Fruit fly (Drosophila melanogaster) whole organism, embryonic: ENCODE measurements around the gene PH4alphaNE2.
A peak's percentile ranks its signal among the peaks of the same experiment; 100 is the strongest.

ENCODE experiments used
- CG10366 ChIP-seq: fragments of 200-800 bp; sonication (Bioruptor generic); IDR thresholded peaks from 2 replicates; pipeline ENCODE4 v1.3.6; 2022; ENCODE audit warnings: missing biosample characterization, missing genetic modification characterization
- CG10979 ChIP-seq: fragments of 200-800 bp; sonication (Bioruptor generic); optimal IDR thresholded peaks from 2 replicates; lab custom pipeline; 2018; ENCODE audit warnings: missing biosample characterization, mild to moderate bottlenecking, missing genetic modification characterization, moderate library complexity
- CG12744 ChIP-seq: fragments of 200-800 bp; sonication (Bioruptor generic); optimal IDR thresholded peaks from 2 replicates; lab custom pipeline; 2016; ENCODE audit warnings: missing biosample characterization, missing genetic modification characterization
- CG13123 ChIP-seq: fragments of 200-800 bp; sonication (Bioruptor generic); optimal IDR thresholded peaks from 2 replicates; lab custom pipeline; 2016; ENCODE audit warnings: missing biosample characterization, missing genetic modification characterization
- CG16813 ChIP-seq: fragments of 200-800 bp; sonication (Bioruptor generic); IDR thresholded peaks from 3 replicates; pipeline ENCODE4 v1.3.6; 2022; ENCODE audit warnings: missing biosample characterization, missing genetic modification characterization; ENCODE audit not compliant: partially characterized antibody
- CG17361 ChIP-seq: fragments of 200-800 bp; sonication (Bioruptor generic); IDR thresholded peaks from 3 replicates; pipeline ENCODE4 v1.3.6; 2022; ENCODE audit warnings: missing biosample characterization, missing genetic modification characterization
- CG18619 ChIP-seq: fragments of 200-800 bp; sonication (Bioruptor generic); optimal IDR thresholded peaks from 3 replicates; lab custom pipeline; 2017; ENCODE audit warnings: missing biosample characterization, mild to moderate bottlenecking, missing genetic modification characterization
- CG2120 ChIP-seq: fragments of 200-800 bp; sonication (Bioruptor generic); optimal IDR thresholded peaks from 3 replicates; lab custom pipeline; 2016; ENCODE audit warnings: missing biosample characterization, missing genetic modification characterization
- CG2678 ChIP-seq: fragments of 200-800 bp; sonication (Bioruptor generic); optimal IDR thresholded peaks from 3 replicates; lab custom pipeline; 2019; ENCODE audit warnings: missing biosample characterization, mild to moderate bottlenecking, missing genetic modification characterization, moderate library complexity
- CG2712 ChIP-seq: fragments of 200-800 bp; optimal IDR thresholded peaks from 3 replicates; lab custom pipeline; 2019; ENCODE audit warnings: missing biosample characterization, mild to moderate bottlenecking, missing genetic modification characterization, moderate library complexity
- CG32532 ChIP-seq: fragments of 200-800 bp; sonication (Bioruptor generic); IDR thresholded peaks from 2 replicates; pipeline ENCODE4 v1.3.6; 2022; ENCODE audit warnings: missing biosample characterization, missing genetic modification characterization
- CG33557 ChIP-seq: fragments of 200-800 bp; sonication (Bioruptor generic); optimal IDR thresholded peaks from 2 replicates; lab custom pipeline; 2019; ENCODE audit warnings: missing biosample characterization, mild to moderate bottlenecking, missing genetic modification characterization, moderate library complexity
- CG3838 ChIP-seq: fragments of 200-800 bp; sonication (Bioruptor generic); optimal IDR thresholded peaks from 3 replicates; lab custom pipeline; 2016; ENCODE audit warnings: missing biosample characterization, missing genetic modification characterization
- CG4617 ChIP-seq: fragments of 200-800 bp; sonication (Bioruptor generic); optimal IDR thresholded peaks from 3 replicates; lab custom pipeline; 2016; ENCODE audit warnings: missing biosample characterization, missing genetic modification characterization, borderline replicate concordance
- CG4820 ChIP-seq: fragments of 200-800 bp; sonication (Bioruptor generic); optimal IDR thresholded peaks from 3 replicates; lab custom pipeline; 2016; ENCODE audit warnings: missing biosample characterization, missing genetic modification characterization
- CG5953 ChIP-seq: fragments of 200-800 bp; sonication (Bioruptor generic); IDR thresholded peaks from 2 replicates; pipeline ENCODE4 v1.3.6; 2022; ENCODE audit warnings: missing biosample characterization, missing genetic modification characterization
- CG6254 ChIP-seq: fragments of 200-800 bp; sonication (Bioruptor generic); optimal IDR thresholded peaks from 3 replicates; lab custom pipeline; 2017; ENCODE audit warnings: mild to moderate bottlenecking, missing biosample characterization, missing genetic modification reagents, missing genetic modification characterization
- CG6272 ChIP-seq: fragments of 200-800 bp; sonication (Bioruptor generic); IDR thresholded peaks from 2 replicates; pipeline ENCODE4 v1.3.6; 2022; ENCODE audit warnings: missing biosample characterization, missing genetic modification characterization
- CG6791 ChIP-seq: fragments of 200-800 bp; sonication (Bioruptor generic); IDR thresholded peaks from 3 replicates; pipeline ENCODE4 v1.3.6; 2022; ENCODE audit warnings: missing biosample characterization, missing genetic modification characterization; ENCODE audit not compliant: partially characterized antibody
- CG7987 ChIP-seq: fragments of 200-800 bp; sonication (Bioruptor generic); optimal IDR thresholded peaks from 2 replicates; lab custom pipeline; 2018; ENCODE audit warnings: missing biosample characterization, mild to moderate bottlenecking, missing genetic modification characterization, moderate library complexity
- Drgx ChIP-seq: fragments of 200-800 bp; sonication (Bioruptor generic); IDR thresholded peaks from 2 replicates; pipeline ENCODE4 v1.3.6; 2022; ENCODE audit warnings: missing biosample characterization, missing genetic modification characterization
- Gug ChIP-seq: fragments of 200-800 bp; sonication (Bioruptor generic); IDR thresholded peaks from 4 replicates; pipeline ENCODE4 v1.3.6; 2022; ENCODE audit warnings: missing biosample characterization, missing genetic modification characterization
- Hand ChIP-seq: fragments of 200-800 bp; sonication (Bioruptor generic); optimal IDR thresholded peaks from 2 replicates; lab custom pipeline; 2017; ENCODE audit warnings: mild to moderate bottlenecking, missing biosample characterization, missing genetic modification reagents, missing genetic modification characterization
- HmgD ChIP-seq: fragments of 200-800 bp; sonication (Bioruptor generic); optimal IDR thresholded peaks from 3 replicates; lab custom pipeline; 2016; ENCODE audit warnings: missing biosample characterization, missing genetic modification characterization
- Hmx ChIP-seq: fragments of 200-800 bp; sonication (Bioruptor generic); optimal IDR thresholded peaks from 2 replicates; lab custom pipeline; 2016; ENCODE audit warnings: missing biosample characterization, missing genetic modification characterization
- Mad ChIP-seq: fragments of 200-800 bp; sonication (Bioruptor generic); optimal IDR thresholded peaks from 2 replicates; lab custom pipeline; 2016; ENCODE audit warnings: missing biosample characterization, missing genetic modification characterization
- Oli ChIP-seq: fragments of 200-800 bp; sonication (Bioruptor generic); optimal IDR thresholded peaks from 2 replicates; lab custom pipeline; 2018; ENCODE audit warnings: missing biosample characterization, mild to moderate bottlenecking, missing genetic modification characterization, moderate library complexity
- Six4 ChIP-seq: fragments of 200-800 bp; sonication (Bioruptor generic); optimal IDR thresholded peaks from 2 replicates; lab custom pipeline; 2016; ENCODE audit warnings: missing biosample characterization, missing genetic modification characterization
- Sry-β ChIP-seq: fragments of 200-800 bp; sonication (Bioruptor generic); optimal IDR thresholded peaks from 2 replicates; lab custom pipeline; 2018; ENCODE audit warnings: missing biosample characterization, mild to moderate bottlenecking, missing genetic modification characterization, moderate library complexity
- TFAM ChIP-seq: fragments of 200-800 bp; sonication (Bioruptor generic); optimal IDR thresholded peaks from 2 replicates; lab custom pipeline; 2017; ENCODE audit warnings: missing biosample characterization, missing genetic modification characterization, inconsistent platforms
- Xbp1 ChIP-seq: fragments of 200-800 bp; sonication (Bioruptor generic); optimal IDR thresholded peaks from 3 replicates; lab custom pipeline; 2016; ENCODE audit warnings: missing biosample characterization, mild to moderate bottlenecking, missing genetic modification characterization
- br ChIP-seq: fragments of >200 bp; optimal IDR thresholded peaks from 2 replicates; lab custom pipeline; 2017
- cg ChIP-seq: fragments of 200-800 bp; sonication (Bioruptor generic); optimal IDR thresholded peaks from 3 replicates; lab custom pipeline; 2019; ENCODE audit warnings: missing biosample characterization, mild to moderate bottlenecking, missing genetic modification characterization, moderate library complexity
- crol ChIP-seq: fragments of 200-800 bp; sonication (Bioruptor generic); IDR thresholded peaks from 2 replicates; pipeline ENCODE4 v1.3.6; 2022; ENCODE audit warnings: missing biosample characterization, missing genetic modification characterization
- da ChIP-seq: fragments of 200-800 bp; sonication (Bioruptor generic); optimal IDR thresholded peaks from 2 replicates; lab custom pipeline; 2016; ENCODE audit warnings: missing biosample characterization, missing genetic modification characterization
- dmrt99B ChIP-seq: fragments of 200-800 bp; sonication (Bioruptor generic); optimal IDR thresholded peaks from 2 replicates; lab custom pipeline; 2018; ENCODE audit warnings: missing biosample characterization, mild to moderate bottlenecking, missing genetic modification characterization, moderate library complexity
- eve ChIP-seq, 2 experiments: fragments of >200 bp; optimal IDR thresholded peaks; 2 replicates each; lab custom pipeline; 2017; ENCODE audit warnings: missing biosample characterization in 2 of 2, missing genetic modification characterization in 2 of 2
- inv ChIP-seq: fragments of 200-800 bp; sonication (Bioruptor generic); IDR thresholded peaks from 2 replicates; pipeline ENCODE4 v1.3.6; 2022; ENCODE audit warnings: missing biosample characterization, missing genetic modification characterization; ENCODE audit not compliant: partially characterized antibody
- kah ChIP-seq: fragments of 200-800 bp; sonication (Bioruptor generic); optimal IDR thresholded peaks from 2 replicates; lab custom pipeline; 2018; ENCODE audit warnings: missing biosample characterization, mild to moderate bottlenecking, missing genetic modification characterization
- odd ChIP-seq: fragments of 200-800 bp; sonication (Bioruptor generic); optimal IDR thresholded peaks from 2 replicates; lab custom pipeline; 2017; ENCODE audit warnings: missing biosample characterization, mild to moderate bottlenecking, missing genetic modification characterization
- phol ChIP-seq: fragments of 200-800 bp; sonication (Bioruptor generic); optimal IDR thresholded peaks from 3 replicates; lab custom pipeline; 2018; ENCODE audit warnings: missing biosample characterization, mild to moderate bottlenecking, missing genetic modification characterization, moderate library complexity
- ranshi ChIP-seq: fragments of 200-800 bp; sonication (Bioruptor generic); IDR thresholded peaks from 2 replicates; pipeline ENCODE4 v1.3.6; 2022; ENCODE audit warnings: missing biosample characterization, missing genetic modification characterization
- schlank ChIP-seq: fragments of 200-800 bp; sonication (Bioruptor generic); optimal IDR thresholded peaks from 2 replicates; lab custom pipeline; 2018; ENCODE audit warnings: missing biosample characterization, mild to moderate bottlenecking, missing genetic modification characterization
- sisA ChIP-seq: fragments of 200-800 bp; sonication (Bioruptor generic); IDR thresholded peaks from 2 replicates; pipeline ENCODE4 v1.3.6; 2022; ENCODE audit warnings: missing biosample characterization, missing genetic modification characterization
- ssp ChIP-seq: fragments of 200-800 bp; sonication (Bioruptor generic); IDR thresholded peaks from 2 replicates; pipeline ENCODE4 v1.3.6; 2022; ENCODE audit warnings: missing biosample characterization, missing genetic modification characterization
- trem ChIP-seq: fragments of 200-800 bp; optimal IDR thresholded peaks from 3 replicates; lab custom pipeline; 2019; ENCODE audit warnings: missing biosample characterization, mild to moderate bottlenecking, missing genetic modification characterization, moderate library complexity
- unc-4 ChIP-seq: fragments of 200-800 bp; sonication (Bioruptor generic); IDR thresholded peaks from 2 replicates; pipeline ENCODE4 v1.3.6; 2022; ENCODE audit warnings: missing biosample characterization, missing genetic modification characterization; ENCODE audit not compliant: partially characterized antibody
- unpg ChIP-seq: fragments of 200-800 bp; sonication (Bioruptor generic); optimal IDR thresholded peaks from 3 replicates; lab custom pipeline; 2018; ENCODE audit warnings: missing biosample characterization, mild to moderate bottlenecking, missing genetic modification characterization, moderate library complexity
- yki ChIP-seq: fragments of >200 bp; optimal IDR thresholded peaks from 3 replicates; lab custom pipeline; 2018
- zen2 ChIP-seq: fragments of 200-800 bp; sonication (Bioruptor generic); IDR thresholded peaks from 3 replicates; pipeline ENCODE4 v1.3.6; 2022; ENCODE audit warnings: missing biosample characterization, missing genetic modification characterization; ENCODE audit not compliant: partially characterized antibody
- zf30C ChIP-seq: fragments of 200-800 bp; sonication (Bioruptor generic); optimal IDR thresholded peaks from 3 replicates; lab custom pipeline; 2018; ENCODE audit warnings: missing biosample characterization, mild to moderate bottlenecking, missing genetic modification characterization

Gene PH4alphaNE2

dm6 chr3R:30531129-30531708 is 19.2 kb upstream of the PH4alphaNE2 start (continued):
- TF ChIP-seq Oli (tag; lab: Kevin White, UChicago): peak; percentile 10
- no peak for TF ChIP-seq CG10366 (GFP tag; lab: Robert Waterston, UW)
- no peak for TF ChIP-seq ssp
- no peak for TF ChIP-seq CG6791 (GFP tag; lab: Robert Waterston, UW)
- TF ChIP-seq CG2678 (tag; lab: Kevin White, UChicago): peak; percentile 47
- no peak for TF ChIP-seq eve (GFP tag; optimal IDR thresholded peaks at IDR 0.05; lab: Kevin White, UChicago)
- 0 out of 2 replicates have a peak, but pooled peaks have one; percentile 26 for TF ChIP-seq Drgx (GFP tag; lab: Robert Waterston, UW)
- no peak for TF ChIP-seq CG6272
- TF ChIP-seq CG2120 (GFP tag; lab: Kevin White, UChicago): no peak
- no peak for TF ChIP-seq CG13123
- TF ChIP-seq HmgD (GFP tag; lab: Kevin White, UChicago): no peak
- no peak for TF ChIP-seq Six4
- TF ChIP-seq unc-4 (GFP tag; lab: Robert Waterston, UW): no peak
- TF ChIP-seq CG18619 (GFP tag; lab: Kevin White, UChicago): no peak
- TF ChIP-seq Mad (GFP tag; lab: Kevin White, UChicago): no peak
- no peak for TF ChIP-seq schlank (tag; lab: Kevin White, UChicago)
- TF ChIP-seq zen2 (GFP tag; lab: Robert Waterston, UW): no peak
- no peak for TF ChIP-seq Sry-β (GFP tag; lab: Kevin White, UChicago)
- no peak for TF ChIP-seq CG12744 (GFP tag; lab: Kevin White, UChicago)
- peak; percentile 42 for TF ChIP-seq CG2712 (tag; lab: Kevin White, UChicago)
- no peak for TF ChIP-seq Hand (GFP tag; lab: Kevin White, UChicago)
- TF ChIP-seq yki (lab: Kevin White, UChicago): no peak
- TF ChIP-seq unpg (GFP tag; lab: Kevin White, UChicago): no peak
- no peak for TF ChIP-seq crol (GFP tag; lab: Robert Waterston, UW)
- TF ChIP-seq TFAM (GFP tag; lab: Kevin White, UChicago): no peak
- peak; percentile 9 for TF ChIP-seq Xbp1
- TF ChIP-seq zf30C (GFP tag; lab: Kevin White, UChicago): no peak
- no peak for TF ChIP-seq CG33557 (GFP tag; lab: Kevin White, UChicago)
- TF ChIP-seq CG4617 (GFP tag; lab: Kevin White, UChicago): no peak
- peak; percentile 18 for TF ChIP-seq CG10979 (tag; lab: Kevin White, UChicago)
- TF ChIP-seq da: no peak
- no peak for TF ChIP-seq inv
- peak; percentile 40 for TF ChIP-seq phol (tag; lab: Kevin White, UChicago)
- TF ChIP-seq Gug: no peak
- peak; percentile 9 for TF ChIP-seq CG6254 (GFP tag; lab: Kevin White, UChicago)
- no peak for TF ChIP-seq kah (GFP tag; lab: Kevin White, UChicago)
- peak; percentile 50 for TF ChIP-seq dmrt99B (tag; lab: Kevin White, UChicago)
- TF ChIP-seq CG7987 (GFP tag; lab: Kevin White, UChicago): no peak
- no peak for TF ChIP-seq odd (GFP tag; lab: Kevin White, UChicago)
- TF ChIP-seq CG4820 (GFP tag; lab: Kevin White, UChicago): no peak
- TF ChIP-seq trem (tag; lab: Kevin White, UChicago): no peak
- no peak for TF ChIP-seq CG3838
- TF ChIP-seq ranshi (GFP tag; lab: Robert Waterston, UW): no peak
- no peak for TF ChIP-seq CG16813 (GFP tag; lab: Robert Waterston, UW)
- TF ChIP-seq cg (GFP tag; lab: Kevin White, UChicago): no peak
- no peak for TF ChIP-seq CG32532 (GFP tag; lab: Robert Waterston, UW)
- no peak for TF ChIP-seq br
- TF ChIP-seq CG17361 (GFP tag; lab: Robert Waterston, UW): peak; percentile 53; the same call in 2 of the 3 replicates
- no peak for TF ChIP-seq Hmx
- no peak for TF ChIP-seq CG5953 (GFP tag; lab: Robert Waterston, UW)
- no peak for TF ChIP-seq sisA
